Worm (Caenorhabditis elegans): ENCODE data around the gene pqn-42.

DNA sequence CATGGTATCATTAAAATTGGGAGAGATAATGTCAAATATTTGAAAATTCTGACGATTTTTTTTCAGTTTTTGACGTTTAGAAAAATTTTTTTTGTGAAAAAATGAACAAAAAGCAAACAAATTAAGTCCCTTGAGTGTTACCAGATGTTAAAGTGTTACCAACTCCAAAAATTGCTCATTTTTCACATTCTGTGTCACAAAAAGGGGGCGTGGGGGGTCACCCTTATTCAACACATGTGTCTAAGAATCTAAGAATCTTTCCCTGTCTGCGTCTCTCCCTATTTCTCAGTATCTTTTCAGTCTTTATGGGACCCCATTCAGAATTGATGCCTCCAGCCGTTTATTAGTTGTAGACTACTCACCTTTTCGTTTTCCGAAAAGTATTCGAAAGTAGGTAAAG, 19.8 kb downstream of the pqn-42 start:
- TF ChIP-seq him-1 (tag; optimal IDR thresholded peaks at IDR 0.05) = no peak
- TF ChIP-seq W03F9.2 (tag; optimal IDR thresholded peaks at IDR 0.05) = no peak
- TF ChIP-seq dao-5 (tag; optimal IDR thresholded peaks at IDR 0.05) = no peak
